Fruit fly (Drosophila melanogaster): Measurements from ENCODE around the gene SdhD.

The SdhD gene

DNA sequence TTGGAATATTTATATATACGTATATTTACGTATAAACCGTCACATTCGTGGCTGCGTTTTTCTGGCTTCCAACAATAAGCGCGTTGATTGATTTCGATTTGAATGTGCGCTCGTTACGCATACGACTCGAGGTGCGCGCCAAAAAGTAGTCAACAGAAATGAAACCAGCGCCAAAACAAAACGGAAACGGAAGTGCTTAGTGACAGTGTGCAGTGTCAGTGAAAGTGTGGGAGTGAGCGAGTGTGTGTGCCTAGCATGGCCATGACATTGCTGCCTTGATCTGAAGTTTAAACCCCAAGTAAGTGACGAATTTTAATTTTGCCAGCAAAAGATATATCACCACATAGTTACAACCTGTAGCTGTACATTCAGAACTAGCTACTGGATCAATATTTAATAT is 43.3 kb upstream of the SdhD start, which contains the start of gene CG34355 (continued):
- peak; percentile 5 for TF ChIP-seq org-1 (GFP tag; optimal IDR thresholded peaks at IDR 0.05)
- no peak for TF ChIP-seq tgo (GFP tag; IDR thresholded peaks at IDR 0.05)
- peak; percentile 1 for TF ChIP-seq Dp (GFP tag; optimal IDR thresholded peaks at IDR 0.05)
- peak; percentile 62 for TF ChIP-seq CG7987 (GFP tag; optimal IDR thresholded peaks at IDR 0.05)
- TF ChIP-seq C15 (GFP tag; IDR thresholded peaks at IDR 0.05) = no peak
- TF ChIP-seq bbx (GFP tag; IDR thresholded peaks at IDR 0.05; ENCODE audit: partially characterized antibody) = no peak
- no peak for TF ChIP-seq CG8290 (GFP tag; optimal IDR thresholded peaks at IDR 0.05)
- peak in 1 of 2 experiments; percentile 45 for TF ChIP-seq CG8290 (tag; optimal IDR thresholded peaks at IDR 0.05)
- TF ChIP-seq lbe (GFP tag; optimal IDR thresholded peaks at IDR 0.05) = no peak
- no peak for TF ChIP-seq Hr78 (GFP tag; optimal IDR thresholded peaks at IDR 0.05)
- peak; percentile 46 for TF ChIP-seq CG17186 (GFP tag; optimal IDR thresholded peaks at IDR 0.05)
- peak; percentile 54 for TF ChIP-seq gcm (GFP tag; optimal IDR thresholded peaks at IDR 0.05)
- TF ChIP-seq Dip3 (GFP tag; optimal IDR thresholded peaks at IDR 0.05) = no peak
- TF ChIP-seq odd (GFP tag; optimal IDR thresholded peaks at IDR 0.05) = peak; percentile 80
- TF ChIP-seq CG7271 (tag; optimal IDR thresholded peaks at IDR 0.05) = peak; percentile 31
- TF ChIP-seq CG5245 (GFP tag; optimal IDR thresholded peaks at IDR 0.05) = no peak
- peak; percentile 22 for TF ChIP-seq CG9817 (tag; optimal IDR thresholded peaks at IDR 0.05)
- no peak for TF ChIP-seq lmd (GFP tag; IDR thresholded peaks at IDR 0.05)
- TF ChIP-seq CG17912 (GFP tag; optimal IDR thresholded peaks at IDR 0.05) = peak; percentile 82
- peak; percentile 78 for TF ChIP-seq NfI (GFP tag; optimal IDR thresholded peaks at IDR 0.05)
- TF ChIP-seq tin (GFP tag; optimal IDR thresholded peaks at IDR 0.05) = peak; percentile 27
- no peak for TF ChIP-seq so (GFP tag; IDR thresholded peaks at IDR 0.05)
- no peak for TF ChIP-seq sima (GFP tag; optimal IDR thresholded peaks at IDR 0.05)
- TF ChIP-seq Six4 (GFP tag; optimal IDR thresholded peaks at IDR 0.05) = peak; percentile 2
- no peak for TF ChIP-seq CG8944 (GFP tag; optimal IDR thresholded peaks at IDR 0.05)
- TF ChIP-seq CG4707 (GFP tag; optimal IDR thresholded peaks at IDR 0.05) = peak; percentile 83
- TF ChIP-seq bsh (GFP tag; optimal IDR thresholded peaks at IDR 0.05) = peak in 1 of 2 experiments; percentile 58
- no peak for TF ChIP-seq Bgb (GFP tag; IDR thresholded peaks at IDR 0.05; ENCODE audit: partially characterized antibody)
- no peak for TF ChIP-seq CG3995 (GFP tag; optimal IDR thresholded peaks at IDR 0.05)
- TF ChIP-seq CG9437 (GFP tag; optimal IDR thresholded peaks at IDR 0.05) = peak; percentile 56
- peak; percentile 37 for TF ChIP-seq CG2116 (GFP tag; optimal IDR thresholded peaks at IDR 0.05)
- TF ChIP-seq Vsx1 (GFP tag; optimal IDR thresholded peaks at IDR 0.05) = no peak
- TF ChIP-seq Camta (GFP tag; optimal IDR thresholded peaks at IDR 0.05) = peak; percentile 25
- peak; percentile 5 for TF ChIP-seq Hey (tag; optimal IDR thresholded peaks at IDR 0.05)
- TF ChIP-seq CG4820 (GFP tag; optimal IDR thresholded peaks at IDR 0.05) = no peak
- TF ChIP-seq HHEX (GFP tag; optimal IDR thresholded peaks at IDR 0.05) = peak; percentile 46
- peak; percentile 69 for TF ChIP-seq CG1233 (GFP tag; optimal IDR thresholded peaks at IDR 0.05)
- no peak for TF ChIP-seq CG17359 (tag; optimal IDR thresholded peaks at IDR 0.05)
- no peak for TF ChIP-seq CG10366 (GFP tag; IDR thresholded peaks at IDR 0.05)
- TF ChIP-seq NC2β (GFP tag; optimal IDR thresholded peaks at IDR 0.05) = peak; percentile 7
- TF ChIP-seq CG2202 (tag; optimal IDR thresholded peaks at IDR 0.05) = peak; percentile 66
- TF ChIP-seq CHES-1-like (GFP tag; optimal IDR thresholded peaks at IDR 0.05) = no peak
- no peak for TF ChIP-seq Lim3 (GFP tag; IDR thresholded peaks at IDR 0.05)
- TF ChIP-seq fd102C (GFP tag; optimal IDR thresholded peaks at IDR 0.05) = peak; percentile 33
- TF ChIP-seq Awh (GFP tag; IDR thresholded peaks at IDR 0.05) = no peak
- TF ChIP-seq H2.0 (GFP tag; IDR thresholded peaks at IDR 0.05) = no peak
- peak; percentile 49 for TF ChIP-seq Asciz (GFP tag; optimal IDR thresholded peaks at IDR 0.05)
- TF ChIP-seq btn (GFP tag; optimal IDR thresholded peaks at IDR 0.05) = peak; percentile 30
- no peak for TF ChIP-seq CkIIα-i1 (GFP tag; IDR thresholded peaks at IDR 0.05)
- TF ChIP-seq Oaz (GFP tag; IDR thresholded peaks at IDR 0.05) = no peak
- no peak for TF ChIP-seq CG4360 (GFP tag; IDR thresholded peaks at IDR 0.05)

Data from whole organism, embryonic.